Worm (Caenorhabditis elegans) whole organism, L4/young adult: Measurements from ENCODE around the gene F46B3.9.

Experiments used
- W03F9.2 ChIP-seq: fragments of 150-350 bp; optimal IDR thresholded peaks from 2 replicates; lab custom pipeline; 2014; ENCODE audit warnings: missing biosample characterization, missing genetic modification characterization
- him-1 ChIP-seq: sonication (generic microtip); optimal IDR thresholded peaks from 2 replicates; lab custom pipeline; 2016; ENCODE audit warnings: missing genotype, missing genetic modification reagents, missing genetic modification characterization, missing compliant biosample characterization

ce11 chrV:20618632-20619031 lies 7.3 kb downstream of the F46B3.9 start, which contains the start of gene F46B3.7:
- TF ChIP-seq him-1 (tag; lab: Kevin White, UChicago) (no peak), W03F9.2 (tag; lab: Kevin White, UChicago) (no peak)
